Fruit fly (Drosophila melanogaster) S2 (cell line): ENCODE results near the gene CG4836.

Source experiments
- CG8478 ChIP-seq: fragments of >200 bp; optimal IDR thresholded peaks from 2 replicates; lab custom pipeline; 2018
- CTCF ChIP-seq, 2 experiments: fragments of >200 bp; optimal IDR thresholded peaks; 2 replicates each; lab custom pipeline; 2018

dm6 chr3R:20006617-20007016 is 7.1 kb upstream of the CG4836 start:
- TF ChIP-seq CG8478 (lab: Kevin White, UChicago) (no peak), CTCF (optimal IDR thresholded peaks at IDR 0.05; lab: Kevin White, UChicago) (no peak)
